Worm (Caenorhabditis elegans): Measurements from ENCODE around the gene srt-39.

DNA sequence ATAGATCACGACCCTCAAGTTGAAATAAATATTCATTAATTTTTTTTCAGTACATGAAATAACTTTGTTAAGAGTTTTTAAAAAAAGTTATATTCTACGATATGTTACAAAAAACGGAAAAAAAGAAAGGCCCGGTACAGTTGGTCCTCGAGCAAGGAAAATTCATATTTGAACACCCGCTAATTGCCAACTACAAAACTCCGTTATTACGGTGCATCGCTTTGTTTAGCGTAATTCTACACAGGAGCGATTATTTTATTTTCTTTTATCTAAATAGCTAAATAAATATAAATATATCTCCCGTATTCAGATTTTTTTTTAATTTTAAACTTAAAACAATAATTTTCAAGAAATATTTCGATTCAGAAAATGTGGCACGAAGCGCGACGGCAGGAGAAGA, 34.2 kb upstream of the srt-39 start, which contains the start of gene F28C1.1:
- TF ChIP-seq odd-2 (tag; optimal IDR thresholded peaks at IDR 0.05) (no peak), ref-2 (tag; optimal IDR thresholded peaks at IDR 0.05) (no peak), F13H6.1 (tag; optimal IDR thresholded peaks at IDR 0.05) (no peak), ceh-31 (tag; optimal IDR thresholded peaks at IDR 0.05) (no peak)
